Fruit fly (Drosophila melanogaster) whole organism, embryonic: Measurements from ENCODE around the gene east.

ENCODE experiments used
- CG10366 ChIP-seq: fragments of 200-800 bp; sonication (Bioruptor generic); IDR thresholded peaks from 2 replicates; pipeline ENCODE4 v1.3.6; 2022; ENCODE audit warnings: missing biosample characterization, missing genetic modification characterization
- CG10565 ChIP-seq: fragments of 200-800 bp; sonication (Bioruptor generic); optimal IDR thresholded peaks from 3 replicates; lab custom pipeline; 2016; ENCODE audit warnings: missing biosample characterization, mild to moderate bottlenecking, missing genetic modification characterization
- CG11085 ChIP-seq: fragments of 200-800 bp; sonication (Bioruptor generic); IDR thresholded peaks from 2 replicates; pipeline ENCODE4 v1.3.6; 2022; ENCODE audit warnings: missing biosample characterization, missing genetic modification characterization
- CG11504 ChIP-seq: fragments of 200-800 bp; sonication (Bioruptor generic); optimal IDR thresholded peaks from 3 replicates; lab custom pipeline; 2019; ENCODE audit warnings: missing biosample characterization, mild to moderate bottlenecking, missing genetic modification characterization, moderate library complexity
- CG12942 ChIP-seq: fragments of 200-800 bp; sonication (Bioruptor generic); optimal IDR thresholded peaks from 3 replicates; lab custom pipeline; 2016; ENCODE audit warnings: missing biosample characterization, missing genetic modification characterization
- CG13775 ChIP-seq: fragments of 200-800 bp; sonication (Bioruptor generic); optimal IDR thresholded peaks from 3 replicates; lab custom pipeline; 2017; ENCODE audit warnings: missing biosample characterization, mild to moderate bottlenecking, missing genetic modification characterization
- CG13894 ChIP-seq: fragments of 200-800 bp; sonication (Bioruptor generic); optimal IDR thresholded peaks from 3 replicates; lab custom pipeline; 2018; ENCODE audit warnings: missing biosample characterization, mild to moderate bottlenecking, missing genetic modification characterization, moderate library complexity
- CG14860 ChIP-seq: fragments of 200-800 bp; sonication (Bioruptor generic); IDR thresholded peaks from 3 replicates; pipeline ENCODE4 v1.3.6; 2022; ENCODE audit warnings: missing biosample characterization, missing genetic modification characterization; ENCODE audit not compliant: partially characterized antibody
- CG1529 ChIP-seq: fragments of 200-800 bp; sonication (Bioruptor generic); optimal IDR thresholded peaks from 3 replicates; lab custom pipeline; 2018; ENCODE audit warnings: missing biosample characterization, missing genetic modification characterization
- CG1602 ChIP-seq: fragments of 200-800 bp; sonication (Bioruptor generic); optimal IDR thresholded peaks from 3 replicates; lab custom pipeline; 2016; ENCODE audit warnings: missing biosample characterization, missing genetic modification characterization
- CG17802 ChIP-seq: fragments of 200-800 bp; sonication (Bioruptor generic); optimal IDR thresholded peaks from 2 replicates; lab custom pipeline; 2018; ENCODE audit warnings: missing biosample characterization, mild to moderate bottlenecking, missing genetic modification characterization, moderate library complexity
- CG17912 ChIP-seq: fragments of 200-800 bp; sonication (Bioruptor generic); optimal IDR thresholded peaks from 2 replicates; lab custom pipeline; 2018; ENCODE audit warnings: missing biosample characterization, mild to moderate bottlenecking, missing genetic modification characterization
- CG2199 ChIP-seq: fragments of 200-800 bp; sonication (Bioruptor generic); IDR thresholded peaks from 3 replicates; pipeline ENCODE4 v1.3.6; 2022; ENCODE audit warnings: missing biosample characterization, missing genetic modification characterization
- CG32767 ChIP-seq: fragments of 200-800 bp; sonication (Bioruptor generic); IDR thresholded peaks from 2 replicates; pipeline ENCODE4 v1.3.6; 2022; ENCODE audit warnings: missing biosample characterization, missing genetic modification characterization
- CG34422 ChIP-seq: fragments of 200-800 bp; sonication (Bioruptor generic); IDR thresholded peaks from 3 replicates; pipeline ENCODE4 v1.3.6; 2022; ENCODE audit warnings: missing biosample characterization, missing genetic modification characterization
- CG43689 ChIP-seq: fragments of 200-800 bp; sonication (Bioruptor generic); IDR thresholded peaks from 2 replicates; pipeline ENCODE4 v1.3.6; 2022; ENCODE audit warnings: missing biosample characterization, missing genetic modification characterization
- CG6683 ChIP-seq: fragments of 200-800 bp; sonication (Bioruptor generic); optimal IDR thresholded peaks from 2 replicates; lab custom pipeline; 2017; ENCODE audit warnings: missing biosample characterization, mild to moderate bottlenecking, missing genetic modification characterization, missing genetic modification reagents
- CG7745 ChIP-seq: fragments of 200-800 bp; sonication (Bioruptor generic); optimal IDR thresholded peaks from 2 replicates; lab custom pipeline; 2018; ENCODE audit warnings: missing biosample characterization, mild to moderate bottlenecking, missing genetic modification characterization, moderate library complexity
- CG7963 ChIP-seq: fragments of 200-800 bp; sonication (Bioruptor generic); IDR thresholded peaks from 3 replicates; pipeline ENCODE4 v1.3.6; 2022; ENCODE audit warnings: missing biosample characterization, missing genetic modification characterization; ENCODE audit not compliant: partially characterized antibody
- CG8359 ChIP-seq: fragments of 200-800 bp; sonication (Bioruptor generic); optimal IDR thresholded peaks from 2 replicates; lab custom pipeline; 2017; ENCODE audit warnings: missing biosample characterization, mild to moderate bottlenecking, missing genetic modification characterization, borderline replicate concordance
- Doc3 ChIP-seq: fragments of 200-800 bp; sonication (Bioruptor generic); IDR thresholded peaks from 3 replicates; pipeline ENCODE4 v1.3.6; 2022; ENCODE audit warnings: missing biosample characterization, missing genetic modification characterization; ENCODE audit not compliant: partially characterized antibody
- Fer1 ChIP-seq: fragments of 200-800 bp; sonication (Bioruptor generic); optimal IDR thresholded peaks from 2 replicates; lab custom pipeline; 2017; ENCODE audit warnings: missing biosample characterization, mild to moderate bottlenecking, missing genetic modification characterization
- GATAe ChIP-seq: fragments of 200-800 bp; sonication (Bioruptor generic); conservative IDR thresholded peaks from 2 replicates; pipeline ENCODE4 v1.3.6; 2022; ENCODE audit warnings: missing biosample characterization, missing genetic modification characterization
- HLH4C ChIP-seq: fragments of 200-800 bp; sonication (Bioruptor generic); IDR thresholded peaks from 3 replicates; pipeline ENCODE4 v1.3.6; 2022; ENCODE audit warnings: missing biosample characterization, missing genetic modification characterization; ENCODE audit not compliant: partially characterized antibody
- HLH54F ChIP-seq: fragments of 200-800 bp; sonication (Bioruptor generic); optimal IDR thresholded peaks from 3 replicates; lab custom pipeline; 2016; ENCODE audit warnings: missing biosample characterization, missing genetic modification characterization
- Mes4 ChIP-seq: fragments of 200-800 bp; sonication (Bioruptor generic); optimal IDR thresholded peaks from 2 replicates; lab custom pipeline; 2016; ENCODE audit warnings: missing biosample characterization, missing genetic modification characterization
- Nf-YA ChIP-seq: fragments of 200-800 bp; sonication (Bioruptor generic); IDR thresholded peaks from 2 replicates; pipeline ENCODE4 v1.3.6; 2022; ENCODE audit warnings: missing biosample characterization, missing genetic modification characterization
- Nf-YB ChIP-seq: fragments of 200-800 bp; sonication (Bioruptor generic); optimal IDR thresholded peaks from 3 replicates; lab custom pipeline; 2019; ENCODE audit warnings: missing biosample characterization, mild to moderate bottlenecking, missing genetic modification characterization, moderate library complexity
- Ravus ChIP-seq: fragments of 200-800 bp; sonication (Bioruptor generic); IDR thresholded peaks from 2 replicates; pipeline ENCODE4 v1.3.6; 2022; ENCODE audit warnings: missing biosample characterization, missing genetic modification characterization
- Rfx ChIP-seq: fragments of 200-800 bp; sonication (Bioruptor generic); IDR thresholded peaks from 2 replicates; pipeline ENCODE4 v1.3.6; 2022; ENCODE audit warnings: missing biosample characterization, missing genetic modification characterization
- Sox100B ChIP-seq: fragments of 200-800 bp; sonication (Bioruptor generic); optimal IDR thresholded peaks from 3 replicates; lab custom pipeline; 2018; ENCODE audit warnings: missing biosample characterization, mild to moderate bottlenecking, missing genetic modification characterization
- Trl ChIP-seq, 3 experiments: fragments of >200 bp in 2 of 3; fragments of 200-800 bp in 1 of 3; sonication (Bioruptor generic) in 1 of 3; optimal IDR thresholded peaks; 2 replicates in 1 of 3; 3 replicates in 2 of 3; lab custom pipeline; 2016 to 2017; ENCODE audit warnings: missing biosample characterization in 1 of 3, missing genetic modification characterization in 1 of 3
- ac ChIP-seq: fragments of 200-800 bp; sonication (Bioruptor generic); optimal IDR thresholded peaks from 3 replicates; lab custom pipeline; 2017; ENCODE audit warnings: missing biosample characterization, mild to moderate bottlenecking, missing genetic modification characterization
- corto ChIP-seq: fragments of 200-800 bp; sonication (Bioruptor generic); optimal IDR thresholded peaks from 2 replicates; lab custom pipeline; 2016; ENCODE audit warnings: missing biosample characterization, mild to moderate bottlenecking, missing genetic modification characterization, moderate library complexity
- croc ChIP-seq: fragments of 200-800 bp; sonication (Bioruptor generic); conservative IDR thresholded peaks from 3 replicates; pipeline ENCODE4 v1.3.6; 2022; ENCODE audit warnings: missing biosample characterization, missing genetic modification characterization
- fu2 ChIP-seq: fragments of 200-800 bp; sonication (Bioruptor generic); optimal IDR thresholded peaks from 2 replicates; lab custom pipeline; 2016; ENCODE audit warnings: missing biosample characterization, missing genetic modification characterization
- gce ChIP-seq: fragments of 200-800 bp; sonication (Bioruptor generic); IDR thresholded peaks from 3 replicates; pipeline ENCODE4 v1.3.6; 2022; ENCODE audit warnings: missing biosample characterization, missing genetic modification characterization
- hkb ChIP-seq, 2 experiments: fragments of 200-800 bp in 1 of 2; fragments of >200 bp in 1 of 2; sonication (Bioruptor generic) in 1 of 2; IDR thresholded peaks in 1 of 2; optimal IDR thresholded peaks in 1 of 2; 2 replicates each; pipeline versions ENCODE4 v1.3.6 to Lab custom; 2017 to 2022; ENCODE audit warnings: missing biosample characterization in 1 of 2, missing genetic modification characterization in 1 of 2
- jumu ChIP-seq: fragments of 200-800 bp; sonication (Bioruptor generic); optimal IDR thresholded peaks from 3 replicates; lab custom pipeline; 2016; ENCODE audit warnings: missing biosample characterization, missing genetic modification characterization
- ken ChIP-seq: fragments of 200-800 bp; sonication (Bioruptor generic); IDR thresholded peaks from 3 replicates; pipeline ENCODE4 v1.3.6; 2022; ENCODE audit warnings: missing biosample characterization, missing genetic modification characterization
- lilli ChIP-seq: fragments of 200-800 bp; sonication (Bioruptor generic); optimal IDR thresholded peaks from 3 replicates; lab custom pipeline; 2016; ENCODE audit warnings: missing biosample characterization, missing genetic modification characterization
- mam ChIP-seq: fragments of 200-800 bp; sonication (Bioruptor generic); optimal IDR thresholded peaks from 3 replicates; lab custom pipeline; 2016; ENCODE audit warnings: missing biosample characterization, missing genetic modification characterization
- nmo ChIP-seq: fragments of 200-800 bp; sonication (Bioruptor generic); optimal IDR thresholded peaks from 2 replicates; lab custom pipeline; 2018; ENCODE audit warnings: missing biosample characterization, mild to moderate bottlenecking, missing genetic modification characterization, moderate library complexity
- org-1 ChIP-seq: fragments of 200-800 bp; sonication (Bioruptor generic); optimal IDR thresholded peaks from 2 replicates; lab custom pipeline; 2017; ENCODE audit warnings: missing biosample characterization, missing genetic modification characterization
- phol ChIP-seq: fragments of 200-800 bp; sonication (Bioruptor generic); optimal IDR thresholded peaks from 3 replicates; lab custom pipeline; 2018; ENCODE audit warnings: missing biosample characterization, mild to moderate bottlenecking, missing genetic modification characterization, moderate library complexity
- unc-4 ChIP-seq: fragments of 200-800 bp; sonication (Bioruptor generic); IDR thresholded peaks from 2 replicates; pipeline ENCODE4 v1.3.6; 2022; ENCODE audit warnings: missing biosample characterization, missing genetic modification characterization; ENCODE audit not compliant: partially characterized antibody
- unpg ChIP-seq: fragments of 200-800 bp; sonication (Bioruptor generic); optimal IDR thresholded peaks from 3 replicates; lab custom pipeline; 2018; ENCODE audit warnings: missing biosample characterization, mild to moderate bottlenecking, missing genetic modification characterization, moderate library complexity

Gene east

dm6 chrX:2071878-2072817 lies 61.5 kb downstream of the east start, which contains the start of gene Rtca (continued):
- TF ChIP-seq CG12942: peak; percentile 32
- TF ChIP-seq CG1529 (GFP tag; lab: Kevin White, UChicago): peak; percentile 8
- no peak for TF ChIP-seq CG14860 (GFP tag; lab: Robert Waterston, UW)
- TF ChIP-seq mam: peak; percentile 62
- no peak for TF ChIP-seq Ravus
- TF ChIP-seq Sox100B: no peak
- TF ChIP-seq CG11085 (GFP tag; lab: Robert Waterston, UW): no peak
- TF ChIP-seq CG11504 (tag; lab: Kevin White, UChicago): peak; percentile 79
- peak; percentile 42 for TF ChIP-seq CG1602 (GFP tag; lab: Kevin White, UChicago)
- peak; percentile 66 for TF ChIP-seq phol
- no peak for TF ChIP-seq gce
- TF ChIP-seq Nf-YA: 0 out of 2 replicates have a peak, but pooled peaks have one; percentile 8
- peak; percentile 55 for TF ChIP-seq CG13894 (tag; lab: Kevin White, UChicago)
- no peak for TF ChIP-seq CG17912 (GFP tag; lab: Kevin White, UChicago)
- no peak for TF ChIP-seq CG8359 (GFP tag; lab: Kevin White, UChicago)
- peak; percentile 76 for TF ChIP-seq org-1 (GFP tag; lab: Kevin White, UChicago)
- peak; percentile 64 for TF ChIP-seq CG10366 (GFP tag; lab: Robert Waterston, UW)
- peak; percentile 89 for TF ChIP-seq Fer1 (GFP tag; lab: Kevin White, UChicago)
- TF ChIP-seq CG43689 (GFP tag; lab: Robert Waterston, UW): peak; percentile 51; the same call in 1 of the 2 replicates
- TF ChIP-seq CG34422 (GFP tag; lab: Robert Waterston, UW): peak; percentile 44; the same call in 1 of the 3 replicates
- TF ChIP-seq CG7745 (tag; lab: Kevin White, UChicago): no peak
- peak; percentile 46 for TF ChIP-seq CG13775 (GFP tag; lab: Kevin White, UChicago)
- peak; percentile 75 for TF ChIP-seq unpg (GFP tag; lab: Kevin White, UChicago)
- no peak for TF ChIP-seq unc-4
- peak; percentile 48 for TF ChIP-seq HLH54F (GFP tag; lab: Kevin White, UChicago)
- TF ChIP-seq corto (GFP tag; lab: Kevin White, UChicago): no peak
- TF ChIP-seq Trl (optimal IDR thresholded peaks at IDR 0.05; lab: Kevin White, UChicago): peak; percentile 25 to 37
- TF ChIP-seq Trl (GFP tag; optimal IDR thresholded peaks at IDR 0.05; lab: Kevin White, UChicago): peak; percentile 57
- TF ChIP-seq ken (GFP tag; lab: Robert Waterston, UW): peak; percentile 50; the same call in 1 of the 3 replicates
- 0 out of 3 replicates have a peak, but pooled peaks have one; percentile 18 for TF ChIP-seq croc (GFP tag; lab: Robert Waterston, UW)
- TF ChIP-seq CG6683 (GFP tag; lab: Kevin White, UChicago): peak; percentile 43
- no peak for TF ChIP-seq CG7963 (GFP tag; lab: Robert Waterston, UW)
- peak; percentile 73 for TF ChIP-seq Rfx
- TF ChIP-seq ac: no peak
- TF ChIP-seq Doc3: no peak
- TF ChIP-seq CG10565 (GFP tag; lab: Kevin White, UChicago): no peak
- peak; percentile 69 for TF ChIP-seq nmo (GFP tag; lab: Kevin White, UChicago)
- TF ChIP-seq HLH4C (GFP tag; lab: Robert Waterston, UW): no peak
- no peak for TF ChIP-seq hkb (optimal IDR thresholded peaks at IDR 0.05; lab: Kevin White, UChicago)
- TF ChIP-seq hkb (GFP tag; IDR thresholded peaks at IDR 0.05; lab: Robert Waterston, UW): peak; percentile 79
- peak; percentile 72 for TF ChIP-seq lilli (GFP tag; lab: Kevin White, UChicago)
- TF ChIP-seq Nf-YB (GFP tag; lab: Kevin White, UChicago): peak; percentile 19
- peak; percentile 45 for TF ChIP-seq Mes4 (GFP tag; lab: Kevin White, UChicago)
- TF ChIP-seq GATAe (GFP tag; lab: Robert Waterston, UW): no peak
- peak; percentile 35 for TF ChIP-seq fu2
- peak; percentile 51 for TF ChIP-seq jumu
- TF ChIP-seq CG17802 (tag; lab: Kevin White, UChicago): no peak
- TF ChIP-seq CG2199: no peak
- TF ChIP-seq CG32767 (GFP tag; lab: Robert Waterston, UW): no peak
